Worm (Caenorhabditis elegans): ENCODE data around the gene hil-3.

Gene hil-3

ce11 chrX:8203684-8204083 lies 44.7 kb downstream of the hil-3 start, which contains the start of gene C17H11.6:
Gene C17H11.6, minus strand, starts transcription at chrX:8203784.
- no peak for TF ChIP-seq him-1 (tag; optimal IDR thresholded peaks at IDR 0.05)
- TF ChIP-seq W03F9.2 (tag; optimal IDR thresholded peaks at IDR 0.05): no peak
- TF ChIP-seq dao-5 (tag; optimal IDR thresholded peaks at IDR 0.05): no peak

- TF ChIP-seq W03F9.2 (tag; optimal IDR thresholded peaks at IDR 0.05) (no peak), him-1 (tag; optimal IDR thresholded peaks at IDR 0.05) (no peak), dao-5 (tag; optimal IDR thresholded peaks at IDR 0.05) (no peak)
Observed at ce11 chrX:8204475-8204874, 45.5 kb downstream of the hil-3 start.

DNA sequence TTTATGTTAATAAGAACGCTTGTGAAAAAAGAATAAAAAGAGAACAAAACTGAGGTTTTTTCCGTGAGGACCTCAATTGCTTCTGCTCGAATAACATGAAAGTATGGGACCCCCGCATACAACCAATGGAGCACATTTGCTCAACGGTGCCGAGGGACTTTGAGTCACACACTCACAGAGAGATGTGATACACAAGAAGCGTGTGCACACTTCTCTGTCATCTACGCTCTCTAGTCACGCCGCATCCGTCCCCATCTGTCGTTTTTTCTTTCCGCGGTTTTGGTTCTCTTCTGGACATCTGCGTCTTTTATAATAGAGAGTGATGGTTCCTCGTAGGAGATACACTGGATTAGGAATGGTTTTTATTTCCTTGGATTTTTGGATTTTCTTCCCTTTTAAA lies 47.0 kb downstream of the hil-3 start:
- TF ChIP-seq him-1 (tag; optimal IDR thresholded peaks at IDR 0.05): no peak
- no peak for TF ChIP-seq dao-5 (tag; optimal IDR thresholded peaks at IDR 0.05)
- TF ChIP-seq W03F9.2 (tag; optimal IDR thresholded peaks at IDR 0.05): no peak

Measured in whole organism, L4/young adult.